Fruit fly (Drosophila melanogaster) whole organism, embryonic: ENCODE data around the gene sloth1.

Source experiments
- ATbp ChIP-seq: fragments of 200-800 bp; sonication (Bioruptor generic); optimal IDR thresholded peaks from 2 replicates; lab custom pipeline; 2017; ENCODE audit warnings: missing biosample characterization, mild to moderate bottlenecking, missing genetic modification characterization, missing genetic modification reagents
- BtbVII ChIP-seq: fragments of 200-800 bp; sonication (Bioruptor generic); optimal IDR thresholded peaks from 3 replicates; lab custom pipeline; 2017; ENCODE audit warnings: missing biosample characterization, mild to moderate bottlenecking, missing genetic modification characterization
- CG11723 ChIP-seq: fragments of 200-800 bp; sonication (Bioruptor generic); optimal IDR thresholded peaks from 2 replicates; lab custom pipeline; 2017; ENCODE audit warnings: missing biosample characterization, mild to moderate bottlenecking, missing genetic modification characterization
- CG12104 ChIP-seq: fragments of 200-800 bp; sonication (Bioruptor generic); optimal IDR thresholded peaks from 3 replicates; lab custom pipeline; 2016; ENCODE audit warnings: missing biosample characterization, missing genetic modification characterization
- CG14860 ChIP-seq: fragments of 200-800 bp; sonication (Bioruptor generic); IDR thresholded peaks from 3 replicates; pipeline ENCODE4 v1.3.6; 2022; ENCODE audit warnings: missing biosample characterization, missing genetic modification characterization; ENCODE audit not compliant: partially characterized antibody
- CG14965 ChIP-seq: fragments of 200-800 bp; sonication (Bioruptor generic); optimal IDR thresholded peaks from 2 replicates; lab custom pipeline; 2016; ENCODE audit warnings: missing biosample characterization, missing genetic modification characterization, borderline replicate concordance
- CG1603 ChIP-seq: fragments of 200-800 bp; sonication (Bioruptor generic); optimal IDR thresholded peaks from 2 replicates; lab custom pipeline; 2019; ENCODE audit warnings: missing biosample characterization, mild to moderate bottlenecking, missing genetic modification characterization, moderate library complexity
- CG18476 ChIP-seq: fragments of 200-800 bp; sonication (Bioruptor generic); optimal IDR thresholded peaks from 2 replicates; lab custom pipeline; 2016; ENCODE audit warnings: missing biosample characterization, mild to moderate bottlenecking, missing genetic modification characterization
- CG2129 ChIP-seq: fragments of 200-800 bp; sonication (Bioruptor generic); IDR thresholded peaks from 2 replicates; pipeline ENCODE4 v1.3.6; 2022; ENCODE audit warnings: missing biosample characterization, missing genetic modification characterization; ENCODE audit not compliant: partially characterized antibody
- CG30020 ChIP-seq: fragments of 200-800 bp; optimal IDR thresholded peaks from 2 replicates; lab custom pipeline; 2019; ENCODE audit warnings: missing biosample characterization, mild to moderate bottlenecking, missing genetic modification characterization, moderate library complexity
- CG30431 ChIP-seq: fragments of 200-800 bp; sonication (Bioruptor generic); optimal IDR thresholded peaks from 2 replicates; lab custom pipeline; 2017; ENCODE audit warnings: missing biosample characterization, missing genetic modification characterization
- CG3065 ChIP-seq: fragments of 200-800 bp; sonication (Bioruptor generic); optimal IDR thresholded peaks from 2 replicates; lab custom pipeline; 2016; ENCODE audit warnings: missing biosample characterization, missing genetic modification characterization
- CG33557 ChIP-seq: fragments of 200-800 bp; sonication (Bioruptor generic); optimal IDR thresholded peaks from 2 replicates; lab custom pipeline; 2019; ENCODE audit warnings: missing biosample characterization, mild to moderate bottlenecking, missing genetic modification characterization, moderate library complexity
- CG4328 ChIP-seq: fragments of 200-800 bp; sonication (Bioruptor generic); optimal IDR thresholded peaks from 3 replicates; lab custom pipeline; 2017; ENCODE audit warnings: missing biosample characterization, missing genetic modification reagents, missing genetic modification characterization
- CG6765 ChIP-seq: fragments of 200-800 bp; sonication (Bioruptor generic); optimal IDR thresholded peaks from 3 replicates; lab custom pipeline; 2017; ENCODE audit warnings: missing biosample characterization, mild to moderate bottlenecking, missing genetic modification characterization
- CG7745 ChIP-seq: fragments of 200-800 bp; sonication (Bioruptor generic); optimal IDR thresholded peaks from 2 replicates; lab custom pipeline; 2018; ENCODE audit warnings: missing biosample characterization, mild to moderate bottlenecking, missing genetic modification characterization, moderate library complexity
- CG8765 ChIP-seq: fragments of 200-800 bp; sonication (Bioruptor generic); IDR thresholded peaks from 2 replicates; pipeline ENCODE4 v1.3.6; 2022; ENCODE audit warnings: missing biosample characterization, missing genetic modification characterization
- CG9609 ChIP-seq: fragments of 200-800 bp; sonication (Bioruptor generic); optimal IDR thresholded peaks from 3 replicates; lab custom pipeline; 2016; ENCODE audit warnings: missing biosample characterization, missing genetic modification characterization
- D ChIP-seq, 2 experiments: fragments of 200-800 bp in 1 of 2; fragments of >200 bp in 1 of 2; sonication (Bioruptor generic) in 1 of 2; optimal IDR thresholded peaks; 2 replicates in 1 of 2; 3 replicates in 1 of 2; lab custom pipeline; 2017; ENCODE audit warnings: mild to moderate bottlenecking in 1 of 2, missing biosample characterization in 1 of 2, missing genetic modification characterization in 1 of 2, missing genetic modification reagents in 1 of 2
- Gug ChIP-seq: fragments of 200-800 bp; sonication (Bioruptor generic); IDR thresholded peaks from 4 replicates; pipeline ENCODE4 v1.3.6; 2022; ENCODE audit warnings: missing biosample characterization, missing genetic modification characterization
- H2.0 ChIP-seq: fragments of 200-800 bp; sonication (Bioruptor generic); IDR thresholded peaks from 2 replicates; pipeline ENCODE4 v1.3.6; 2022; ENCODE audit warnings: missing biosample characterization, missing genetic modification characterization
- HLH3B ChIP-seq: fragments of 200-800 bp; sonication (Bioruptor generic); IDR thresholded peaks from 2 replicates; pipeline ENCODE4 v1.3.6; 2022; ENCODE audit warnings: missing biosample characterization, missing genetic modification characterization
- HLH4C ChIP-seq: fragments of 200-800 bp; sonication (Bioruptor generic); IDR thresholded peaks from 3 replicates; pipeline ENCODE4 v1.3.6; 2022; ENCODE audit warnings: missing biosample characterization, missing genetic modification characterization; ENCODE audit not compliant: partially characterized antibody
- HLH54F ChIP-seq: fragments of 200-800 bp; sonication (Bioruptor generic); optimal IDR thresholded peaks from 3 replicates; lab custom pipeline; 2016; ENCODE audit warnings: missing biosample characterization, missing genetic modification characterization
- Hr39 ChIP-seq: fragments of >200 bp; optimal IDR thresholded peaks from 2 replicates; lab custom pipeline; 2017
- Lpt ChIP-seq: fragments of >200 bp; optimal IDR thresholded peaks from 2 replicates; lab custom pipeline; 2018; ENCODE audit warnings: missing biosample characterization, missing genetic modification characterization
- MESR4 ChIP-seq: fragments of 200-800 bp; sonication (Bioruptor generic); optimal IDR thresholded peaks from 2 replicates; lab custom pipeline; 2018; ENCODE audit warnings: missing biosample characterization, mild to moderate bottlenecking, missing genetic modification characterization, moderate library complexity
- Rx ChIP-seq: fragments of 200-800 bp; sonication (Bioruptor generic); IDR thresholded peaks from 2 replicates; pipeline ENCODE4 v1.3.6; 2022; ENCODE audit warnings: missing biosample characterization, missing genetic modification characterization
- Sin3A ChIP-seq: fragments of >200 bp; optimal IDR thresholded peaks from 2 replicates; lab custom pipeline; 2018
- Sox102F ChIP-seq: fragments of 200-800 bp; sonication (Bioruptor generic); optimal IDR thresholded peaks from 2 replicates; lab custom pipeline; 2018; ENCODE audit warnings: missing biosample characterization, mild to moderate bottlenecking, missing genetic modification characterization, moderate library complexity
- Usf ChIP-seq: fragments of 200-800 bp; sonication (Bioruptor generic); optimal IDR thresholded peaks from 2 replicates; lab custom pipeline; 2017; ENCODE audit warnings: missing genotype, missing biosample characterization, missing genetic modification characterization
- Vsx1 ChIP-seq: fragments of 200-800 bp; sonication (Bioruptor generic); optimal IDR thresholded peaks from 2 replicates; lab custom pipeline; 2017; ENCODE audit warnings: missing biosample characterization, mild to moderate bottlenecking, missing genetic modification characterization, missing genetic modification reagents
- Xbp1 ChIP-seq: fragments of 200-800 bp; sonication (Bioruptor generic); optimal IDR thresholded peaks from 3 replicates; lab custom pipeline; 2016; ENCODE audit warnings: missing biosample characterization, mild to moderate bottlenecking, missing genetic modification characterization
- az2 ChIP-seq: fragments of 200-800 bp; sonication (Bioruptor generic); optimal IDR thresholded peaks from 3 replicates; lab custom pipeline; 2016; ENCODE audit warnings: missing biosample characterization, missing genetic modification characterization
- bigmax ChIP-seq: fragments of 200-800 bp; sonication (Bioruptor generic); optimal IDR thresholded peaks from 2 replicates; lab custom pipeline; 2018; ENCODE audit warnings: missing biosample characterization, mild to moderate bottlenecking, missing genetic modification characterization
- cato ChIP-seq: fragments of 200-800 bp; sonication (Bioruptor generic); optimal IDR thresholded peaks from 2 replicates; lab custom pipeline; 2016; ENCODE audit warnings: missing biosample characterization, missing genetic modification characterization, borderline replicate concordance
- chm ChIP-seq: fragments of 200-800 bp; sonication (Bioruptor generic); IDR thresholded peaks from 2 replicates; pipeline ENCODE4 v1.3.6; 2022; ENCODE audit warnings: missing biosample characterization, missing genetic modification characterization
- corto ChIP-seq: fragments of 200-800 bp; sonication (Bioruptor generic); optimal IDR thresholded peaks from 2 replicates; lab custom pipeline; 2016; ENCODE audit warnings: missing biosample characterization, mild to moderate bottlenecking, missing genetic modification characterization, moderate library complexity
- crc ChIP-seq: fragments of 200-800 bp; sonication (Bioruptor generic); optimal IDR thresholded peaks from 2 replicates; lab custom pipeline; 2016; ENCODE audit warnings: missing biosample characterization, missing genetic modification characterization
- crol ChIP-seq: fragments of 200-800 bp; sonication (Bioruptor generic); IDR thresholded peaks from 2 replicates; pipeline ENCODE4 v1.3.6; 2022; ENCODE audit warnings: missing biosample characterization, missing genetic modification characterization
- esg ChIP-seq: fragments of 200-800 bp; sonication (Bioruptor generic); conservative IDR thresholded peaks from 2 replicates; pipeline ENCODE4 v1.3.6; 2022; ENCODE audit warnings: missing biosample characterization, missing genetic modification characterization
- gcm ChIP-seq: fragments of 200-800 bp; sonication (Bioruptor generic); optimal IDR thresholded peaks from 2 replicates; lab custom pipeline; 2019; ENCODE audit warnings: missing biosample characterization, mild to moderate bottlenecking, missing genetic modification characterization, moderate library complexity
- lmd ChIP-seq: fragments of 200-800 bp; sonication (Bioruptor generic); IDR thresholded peaks from 2 replicates; pipeline ENCODE4 v1.3.6; 2022; ENCODE audit warnings: missing biosample characterization, missing genetic modification characterization
- nau ChIP-seq: fragments of 200-800 bp; sonication (Bioruptor generic); optimal IDR thresholded peaks from 3 replicates; lab custom pipeline; 2017; ENCODE audit warnings: missing biosample characterization, mild to moderate bottlenecking, missing genetic modification characterization, missing genetic modification reagents
- pan ChIP-seq, 4 experiments: fragments of >200 bp in 3 of 4; fragments of 200-800 bp in 1 of 4; sonication (Bioruptor generic) in 1 of 4; optimal IDR thresholded peaks in 3 of 4; IDR thresholded peaks in 1 of 4; 2 replicates each; pipeline versions ENCODE4 v1.3.6 to Lab custom; 2017 to 2022; ENCODE audit warnings: missing biosample characterization in 2 of 4, missing genetic modification characterization in 2 of 4, mixed read lengths in 1 of 4
- pros ChIP-seq: fragments of 200-800 bp; sonication (Bioruptor generic); optimal IDR thresholded peaks from 3 replicates; lab custom pipeline; 2019; ENCODE audit warnings: missing biosample characterization, mild to moderate bottlenecking, missing genetic modification characterization, moderate library complexity
- sim ChIP-seq: fragments of 200-800 bp; sonication (Bioruptor generic); IDR thresholded peaks from 2 replicates; pipeline ENCODE4 v1.3.6; 2022; ENCODE audit warnings: missing biosample characterization, missing genetic modification characterization

The sloth1 gene

dm6 chrX:7013320-7014214, 2.4 kb downstream of the sloth1 start, which contains the start of the genes CG3032 and CG4593 (continued):
- TF ChIP-seq Gug (GFP tag; lab: Robert Waterston, UW) = peak; percentile 89
- TF ChIP-seq D (optimal IDR thresholded peaks at IDR 0.05; lab: Kevin White, UChicago) = no peak
- peak; percentile 24 for TF ChIP-seq D (GFP tag; optimal IDR thresholded peaks at IDR 0.05; lab: Kevin White, UChicago)
- TF ChIP-seq crc (GFP tag; lab: Kevin White, UChicago) = peak; percentile 64
- TF ChIP-seq CG30431 = peak; percentile 61
- no peak for TF ChIP-seq Sin3A (lab: Kevin White, UChicago)
- TF ChIP-seq CG9609 (GFP tag; lab: Kevin White, UChicago) = peak; percentile 74
- peak; percentile 9 for TF ChIP-seq BtbVII (GFP tag; lab: Kevin White, UChicago)
- TF ChIP-seq CG6765 = peak; percentile 44
- TF ChIP-seq CG4328 (GFP tag; lab: Kevin White, UChicago) = no peak
- TF ChIP-seq CG7745 = no peak
- TF ChIP-seq CG1603 = peak; percentile 83
- no peak for TF ChIP-seq pros (GFP tag; lab: Kevin White, UChicago)
- peak; percentile 24 for TF ChIP-seq CG11723 (GFP tag; lab: Kevin White, UChicago)
- peak; percentile 86 for TF ChIP-seq H2.0 (GFP tag; lab: Robert Waterston, UW)
- peak; percentile 66; the same call in 1 of the 2 replicates for TF ChIP-seq chm
- TF ChIP-seq CG18476 (GFP tag; lab: Kevin White, UChicago) = peak; percentile 69
- TF ChIP-seq ATbp (GFP tag; lab: Kevin White, UChicago) = peak; percentile 63
- TF ChIP-seq CG3065 (GFP tag; lab: Kevin White, UChicago) = no peak
- peak; percentile 77 for TF ChIP-seq HLH54F (GFP tag; lab: Kevin White, UChicago)
- peak; percentile 91 for TF ChIP-seq lmd (GFP tag; lab: Robert Waterston, UW)
- peak; percentile 85 for TF ChIP-seq Rx (GFP tag; lab: Robert Waterston, UW)
- peak; percentile 88 for TF ChIP-seq HLH3B (GFP tag; lab: Robert Waterston, UW)
- TF ChIP-seq Hr39 = no peak
- TF ChIP-seq cato (GFP tag; lab: Kevin White, UChicago) = peak; percentile 55
- TF ChIP-seq Vsx1 (GFP tag; lab: Kevin White, UChicago) = peak; percentile 19
- peak; percentile 81 for TF ChIP-seq az2
- peak; percentile 75; the same call in 1 of the 2 replicates for TF ChIP-seq CG8765 (GFP tag; lab: Robert Waterston, UW)
- TF ChIP-seq Lpt (GFP tag; lab: Kevin White, UChicago) = no peak
- peak; percentile 31 for TF ChIP-seq nau
- no peak for TF ChIP-seq bigmax (GFP tag; lab: Kevin White, UChicago)
- TF ChIP-seq esg = peak; percentile 88
- no peak for TF ChIP-seq pan (optimal IDR thresholded peaks at IDR 0.05; lab: Kevin White, UChicago)
- TF ChIP-seq pan (GFP tag; optimal IDR thresholded peaks at IDR 0.05 in 1 of 2, IDR thresholded peaks at IDR 0.05 in 1 of 2) = peak in 1 of 2 experiments; percentile 94
- TF ChIP-seq CG12104 (GFP tag; lab: Kevin White, UChicago) = peak; percentile 34
- peak; percentile 85 for TF ChIP-seq Sox102F (GFP tag; lab: Kevin White, UChicago)
- TF ChIP-seq MESR4 (GFP tag; lab: Kevin White, UChicago) = peak; percentile 72
- no peak for TF ChIP-seq CG14860 (GFP tag; lab: Robert Waterston, UW)
- no peak for TF ChIP-seq sim (GFP tag; lab: Robert Waterston, UW)
- peak; percentile 27 for TF ChIP-seq CG33557 (GFP tag; lab: Kevin White, UChicago)
- TF ChIP-seq gcm (GFP tag; lab: Kevin White, UChicago) = peak; percentile 42
- no peak for TF ChIP-seq CG2129 (GFP tag; lab: Robert Waterston, UW)
- no peak for TF ChIP-seq crol (GFP tag; lab: Robert Waterston, UW)
- TF ChIP-seq HLH4C (GFP tag; lab: Robert Waterston, UW) = no peak
- peak; percentile 87 for TF ChIP-seq Xbp1 (GFP tag; lab: Kevin White, UChicago)
- peak; percentile 25 for TF ChIP-seq Usf (GFP tag; lab: Kevin White, UChicago)
- no peak for TF ChIP-seq CG14965
- TF ChIP-seq corto = no peak
- peak; percentile 42 for TF ChIP-seq CG30020
